Worm (Caenorhabditis elegans): ENCODE measurements around the gene K01D12.9.
A peak's percentile ranks its signal among the peaks of the same experiment; 100 is the strongest.

Gene K01D12.9

DNA sequence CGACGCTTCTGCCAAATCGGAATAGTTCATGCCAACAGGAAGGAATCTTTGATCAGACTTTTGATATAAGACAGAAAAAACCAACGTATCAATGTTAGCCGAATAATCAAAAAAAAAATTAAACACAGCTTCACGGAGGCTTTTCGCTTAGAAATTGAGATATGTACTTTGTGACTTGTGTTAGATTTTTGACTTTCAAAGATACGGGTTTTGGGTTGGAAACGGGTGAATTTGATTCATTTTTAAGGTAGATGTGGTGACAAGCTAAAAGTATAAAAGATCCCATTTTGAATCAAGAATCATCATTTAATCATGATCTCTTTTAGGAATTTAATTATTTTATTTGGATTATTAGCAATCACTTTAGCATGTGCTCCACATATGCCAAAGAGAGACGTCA, 2.1 kb downstream of the K01D12.9 start, which contains the start of gene K01D12.8:
Gene K01D12.8 (plus strand): TSS at position 301 of the 400 bp plus-strand sequence.
- TF ChIP-seq dpl-1 (GFP tag; optimal IDR thresholded peaks at IDR 0.05) (no peak), F52B5.7 (tag; optimal IDR thresholded peaks at IDR 0.05) (no peak), nhr-80 (tag; optimal IDR thresholded peaks at IDR 0.05) (no peak), zfh-2 (GFP tag; conservative IDR thresholded peaks at IDR 0.05) (no peak), egl-18 (GFP tag; IDR thresholded peaks at IDR 0.05) (no peak), akir-1 (GFP tag; optimal IDR thresholded peaks at IDR 0.05) (no peak), lag-1 (GFP tag; IDR thresholded peaks at IDR 0.05) (no peak), repo-1 (tag; optimal IDR thresholded peaks at IDR 0.05) (no peak), nfya-2 (GFP tag; IDR thresholded peaks at IDR 0.05) (no peak), lin-26 (GFP tag; IDR thresholded peaks at IDR 0.05) (no peak), dox-1 (GFP tag; IDR thresholded peaks at IDR 0.05) (no peak), let-526 (GFP tag; IDR thresholded peaks at IDR 0.05) (no peak), egl-44 (GFP tag; IDR thresholded peaks at IDR 0.05) (no peak), hlh-12 (tag; optimal IDR thresholded peaks at IDR 0.05) (no peak), mel-28 (tag; optimal IDR thresholded peaks at IDR 0.05; ENCODE audit: borderline replicate concordance) (no peak), athp-1 (tag; optimal IDR thresholded peaks at IDR 0.05) (no peak), lir-1 (GFP tag; conservative IDR thresholded peaks at IDR 0.05) (no peak), madf-3 (GFP tag; IDR thresholded peaks at IDR 0.05) (no peak), Y79H2A.3 (GFP tag; conservative IDR thresholded peaks at IDR 0.05) (no peak)

- 0 out of 2 replicates have a peak, but pooled peaks have one; percentile 31 for TF ChIP-seq attf-3 (GFP tag; conservative IDR thresholded peaks at IDR 0.05)
- 0 out of 2 replicates have a peak, but pooled peaks have one; percentile 7 for TF ChIP-seq madf-8 (GFP tag; conservative IDR thresholded peaks at IDR 0.05)
- TF ChIP-seq madf-6 (GFP tag; IDR thresholded peaks at IDR 0.05) = peak; percentile 80
- TF ChIP-seq egl-44 (GFP tag; IDR thresholded peaks at IDR 0.05) = no peak
- TF ChIP-seq ccch-3 (GFP tag; optimal IDR thresholded peaks at IDR 0.05) = no peak
- TF ChIP-seq F55B11.4 (tag; optimal IDR thresholded peaks at IDR 0.05; ENCODE audit: borderline replicate concordance, insufficient read depth) = no peak
- TF ChIP-seq efl-1 (GFP tag; optimal IDR thresholded peaks at IDR 0.05) = peak; percentile 22
- TF ChIP-seq mxl-1 (tag; optimal IDR thresholded peaks at IDR 0.05) = no peak
- no peak for TF ChIP-seq F22D6.2 (tag; optimal IDR thresholded peaks at IDR 0.05)
These were observed 3.1 kb downstream of the K01D12.9 start, which contains the start of gene K01D12.7 for ce11 chrV:12401383-12401782. Gene K01D12.7 (minus strand): TSS chrV:12401483.

- TF ChIP-seq atf-7 (tag; optimal IDR thresholded peaks at IDR 0.05) (peak; percentile 33), madf-6 (GFP tag; IDR thresholded peaks at IDR 0.05) (peak; percentile 29; the same call in 1 of the 2 replicates), nhr-80 (tag; optimal IDR thresholded peaks at IDR 0.05) (peak; percentile 18), sptf-2 (GFP tag; optimal IDR thresholded peaks at IDR 0.05) (no peak), attf-5 (GFP tag; optimal IDR thresholded peaks at IDR 0.05) (peak; percentile 7), F23B12.7 (tag; optimal IDR thresholded peaks at IDR 0.05; ENCODE audit: insufficient read depth) (peak; percentile 4), bed-2 (GFP tag; IDR thresholded peaks at IDR 0.05) (no peak), attf-3 (GFP tag; conservative IDR thresholded peaks at IDR 0.05) (peak; percentile 96)
These were observed 3.7 kb downstream of the K01D12.9 start, which contains the start of the genes K01D12.20 and miga-1 for ce11 chrV:12400677-12401236. Gene K01D12.20 (minus strand): TSS chrV:12400814. Gene miga-1 (minus strand): TSS chrV:12400859.

DNA sequence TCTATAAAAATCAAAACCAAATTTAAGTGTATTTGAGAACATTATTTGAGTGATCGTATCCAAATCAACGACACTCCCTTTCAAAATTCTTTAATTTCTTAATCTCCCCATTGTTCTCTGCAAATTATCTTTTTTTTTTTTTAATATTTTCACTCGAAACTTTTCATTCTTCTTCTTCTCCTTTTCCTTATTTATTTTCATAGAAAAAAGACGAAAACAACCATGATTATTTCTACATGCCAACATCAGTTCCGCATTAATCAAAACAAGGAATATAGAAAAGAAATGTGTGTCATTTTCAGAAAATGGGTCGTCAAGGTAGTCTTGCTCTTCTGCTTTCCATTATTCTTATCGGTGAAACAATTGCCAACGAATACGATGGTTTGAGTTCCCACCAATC, 6.9 kb downstream of the K01D12.9 start, which contains the start of gene K01D12.5:
Gene K01D12.5 (plus strand): TSS at position 301 of the 400 bp plus-strand sequence.
- no peak for TF ChIP-seq chd-7 (tag; optimal IDR thresholded peaks at IDR 0.05)
- no peak for TF ChIP-seq D2030.7 (GFP tag; IDR thresholded peaks at IDR 0.05)
- TF ChIP-seq rcor-1 (GFP tag; IDR thresholded peaks at IDR 0.05) = no peak
